Fruit fly (Drosophila melanogaster): ENCODE results near the gene CG33630.

The CG33630 gene

dm6 chr3R:10048035-10048774 lies 14.2 kb upstream of the CG33630 start (continued):
- peak; percentile 10 for TF ChIP-seq Fer3 (tag; optimal IDR thresholded peaks at IDR 0.05)
- TF ChIP-seq CG11093 (GFP tag; IDR thresholded peaks at IDR 0.05), result 0 out of 3 replicates have a peak, but pooled peaks have one; percentile 37
- TF ChIP-seq CG12236 (GFP tag; optimal IDR thresholded peaks at IDR 0.05), result no peak
- TF ChIP-seq CG2678 (tag; optimal IDR thresholded peaks at IDR 0.05), result peak; percentile 75
- TF ChIP-seq Scr (GFP tag; IDR thresholded peaks at IDR 0.05; ENCODE audit: partially characterized antibody), result no peak
- peak; percentile 47; the same call in 1 of the 2 replicates for TF ChIP-seq nerfin-2 (GFP tag; IDR thresholded peaks at IDR 0.05; ENCODE audit: partially characterized antibody)
- no peak for TF ChIP-seq wdn (GFP tag; IDR thresholded peaks at IDR 0.05)
- no peak for TF ChIP-seq bowl (GFP tag; IDR thresholded peaks at IDR 0.05)
- no peak for TF ChIP-seq CG6813 (GFP tag; optimal IDR thresholded peaks at IDR 0.05)
- TF ChIP-seq Meics (GFP tag; optimal IDR thresholded peaks at IDR 0.05), result peak; percentile 67
- TF ChIP-seq mld (GFP tag; IDR thresholded peaks at IDR 0.05; ENCODE audit: partially characterized antibody), result no peak
- TF ChIP-seq CG2889 (GFP tag; IDR thresholded peaks at IDR 0.05), result 0 out of 3 replicates have a peak, but pooled peaks have one; percentile 21
- TF ChIP-seq ken (GFP tag; IDR thresholded peaks at IDR 0.05), result no peak
- TF ChIP-seq z (GFP tag; IDR thresholded peaks at IDR 0.05), result no peak
- no peak for TF ChIP-seq chinmo (GFP tag; IDR thresholded peaks at IDR 0.05; ENCODE audit: partially characterized antibody)
- TF ChIP-seq CG12104 (GFP tag; optimal IDR thresholded peaks at IDR 0.05), result peak; percentile 52
- TF ChIP-seq aop (GFP tag; IDR thresholded peaks at IDR 0.05), result no peak
- TF ChIP-seq CG7839 (tag; optimal IDR thresholded peaks at IDR 0.05), result peak; percentile 65
- TF ChIP-seq seq (GFP tag; IDR thresholded peaks at IDR 0.05), result no peak
- TF ChIP-seq org-1 (GFP tag; optimal IDR thresholded peaks at IDR 0.05), result peak; percentile 36
- TF ChIP-seq CG3838 (GFP tag; optimal IDR thresholded peaks at IDR 0.05), result no peak
- no peak for TF ChIP-seq Dek (tag; optimal IDR thresholded peaks at IDR 0.05)
- TF ChIP-seq pb (GFP tag; optimal IDR thresholded peaks at IDR 0.05), result no peak
- no peak for TF ChIP-seq cg (GFP tag; optimal IDR thresholded peaks at IDR 0.05)
- no peak for TF ChIP-seq CG12942 (GFP tag; optimal IDR thresholded peaks at IDR 0.05)
- peak; percentile 57 for TF ChIP-seq Ssrp (tag; optimal IDR thresholded peaks at IDR 0.05)
- TF ChIP-seq Trl (optimal IDR thresholded peaks at IDR 0.05), result no peak
- no peak for TF ChIP-seq Trl (GFP tag; optimal IDR thresholded peaks at IDR 0.05)
- TF ChIP-seq Xrp1 (GFP tag; IDR thresholded peaks at IDR 0.05), result peak; percentile 15; the same call in 1 of the 2 replicates
- no peak for TF ChIP-seq gt (GFP tag; IDR thresholded peaks at IDR 0.05)
- no peak for TF ChIP-seq CG8765 (GFP tag; IDR thresholded peaks at IDR 0.05)
- no peak for TF ChIP-seq shn (GFP tag; optimal IDR thresholded peaks at IDR 0.05)
- TF ChIP-seq CG33213 (GFP tag; optimal IDR thresholded peaks at IDR 0.05), result no peak
- TF ChIP-seq Kr (GFP tag; optimal IDR thresholded peaks at IDR 0.05), result no peak
- 0 out of 2 replicates have a peak, but pooled peaks have one; percentile 22 for TF ChIP-seq CG6689 (GFP tag; IDR thresholded peaks at IDR 0.05)
- no peak for TF ChIP-seq slou (GFP tag; optimal IDR thresholded peaks at IDR 0.05)
- TF ChIP-seq CG12769 (tag; optimal IDR thresholded peaks at IDR 0.05), result no peak
- peak; percentile 23 for TF ChIP-seq ind (GFP tag; optimal IDR thresholded peaks at IDR 0.05)
- no peak for TF ChIP-seq Mad (GFP tag; optimal IDR thresholded peaks at IDR 0.05)
- no peak for TF ChIP-seq CHES-1-like (GFP tag; optimal IDR thresholded peaks at IDR 0.05)
- TF ChIP-seq CG17829 (tag; optimal IDR thresholded peaks at IDR 0.05), result peak; percentile 51
- TF ChIP-seq Xbp1 (GFP tag; optimal IDR thresholded peaks at IDR 0.05), result peak; percentile 19
- TF ChIP-seq CG11504 (tag; optimal IDR thresholded peaks at IDR 0.05), result peak; percentile 74
- TF ChIP-seq CG10565 (GFP tag; optimal IDR thresholded peaks at IDR 0.05), result no peak
- no peak for TF ChIP-seq CG11456 (GFP tag; IDR thresholded peaks at IDR 0.05)
- TF ChIP-seq BtbVII (GFP tag; optimal IDR thresholded peaks at IDR 0.05), result peak; percentile 19
- peak; percentile 46 for TF ChIP-seq CG17385 (GFP tag; optimal IDR thresholded peaks at IDR 0.05)
- no peak for TF ChIP-seq fu2 (GFP tag; optimal IDR thresholded peaks at IDR 0.05)
- no peak for TF ChIP-seq Sry-δ (GFP tag; optimal IDR thresholded peaks at IDR 0.05)
- peak; percentile 37; the same call in 1 of the 2 replicates for TF ChIP-seq Ptx1 (GFP tag; IDR thresholded peaks at IDR 0.05)

Measured in whole organism, embryonic.